Fruit fly (Drosophila melanogaster) whole organism, embryonic: ENCODE measurements around the gene Gss1.

Experiments
- Atf6 ChIP-seq: fragments of 200-800 bp; sonication (Bioruptor generic); IDR thresholded peaks from 2 replicates; pipeline ENCODE4 v1.3.6; 2022; ENCODE audit warnings: missing biosample characterization, missing genetic modification characterization
- BEAF-32 ChIP-seq: fragments of 200-800 bp; sonication (Bioruptor generic); optimal IDR thresholded peaks from 3 replicates; lab custom pipeline; 2017; ENCODE audit warnings: missing biosample characterization, missing genetic modification characterization, mild to moderate bottlenecking, moderate library complexity, missing genetic modification reagents
- CG10654 ChIP-seq: fragments of 200-800 bp; sonication (Bioruptor generic); optimal IDR thresholded peaks from 2 replicates; lab custom pipeline; 2016; ENCODE audit warnings: missing biosample characterization, missing genetic modification characterization
- CG12236 ChIP-seq: fragments of 200-800 bp; sonication (Bioruptor generic); optimal IDR thresholded peaks from 2 replicates; lab custom pipeline; 2016; ENCODE audit warnings: missing biosample characterization, missing genetic modification characterization
- CG13287 ChIP-seq: fragments of 200-800 bp; sonication (Bioruptor generic); IDR thresholded peaks from 2 replicates; pipeline ENCODE4 v1.3.6; 2022; ENCODE audit warnings: missing biosample characterization, missing genetic modification characterization; ENCODE audit not compliant: partially characterized antibody
- CG14441 ChIP-seq: fragments of 200-800 bp; sonication (Bioruptor generic); IDR thresholded peaks from 2 replicates; pipeline ENCODE4 v1.3.6; 2022; ENCODE audit warnings: missing biosample characterization, missing genetic modification characterization
- CG17186 ChIP-seq: fragments of 200-800 bp; sonication (Bioruptor generic); optimal IDR thresholded peaks from 3 replicates; lab custom pipeline; 2017; ENCODE audit warnings: missing biosample characterization, missing genetic modification reagents, missing genetic modification characterization
- CG17612 ChIP-seq: fragments of 200-800 bp; sonication (Bioruptor generic); IDR thresholded peaks from 2 replicates; pipeline ENCODE4 v1.3.6; 2022; ENCODE audit warnings: missing biosample characterization, missing genetic modification characterization
- CG30020 ChIP-seq: fragments of 200-800 bp; optimal IDR thresholded peaks from 2 replicates; lab custom pipeline; 2019; ENCODE audit warnings: missing biosample characterization, mild to moderate bottlenecking, missing genetic modification characterization, moderate library complexity
- CG32767 ChIP-seq: fragments of 200-800 bp; sonication (Bioruptor generic); IDR thresholded peaks from 2 replicates; pipeline ENCODE4 v1.3.6; 2022; ENCODE audit warnings: missing biosample characterization, missing genetic modification characterization
- CG3995 ChIP-seq: fragments of 200-800 bp; sonication (Bioruptor generic); optimal IDR thresholded peaks from 3 replicates; lab custom pipeline; 2016; ENCODE audit warnings: missing biosample characterization, missing genetic modification characterization
- CG4404 ChIP-seq: fragments of 200-800 bp; sonication (Bioruptor generic); IDR thresholded peaks from 2 replicates; pipeline ENCODE4 v1.3.6; 2022; ENCODE audit warnings: missing biosample characterization, missing genetic modification characterization
- CG4424 ChIP-seq: fragments of 200-800 bp; sonication (Bioruptor generic); optimal IDR thresholded peaks from 3 replicates; lab custom pipeline; 2016; ENCODE audit warnings: missing biosample characterization, missing genetic modification characterization
- CG4730 ChIP-seq: fragments of 200-800 bp; sonication (Bioruptor generic); IDR thresholded peaks from 2 replicates; pipeline ENCODE4 v1.3.6; 2022; ENCODE audit warnings: missing biosample characterization, missing genetic modification characterization
- CG5245 ChIP-seq: fragments of 200-800 bp; sonication (Bioruptor generic); optimal IDR thresholded peaks from 3 replicates; lab custom pipeline; 2016; ENCODE audit warnings: missing biosample characterization, missing genetic modification characterization
- CG6175 ChIP-seq: fragments of 200-800 bp; sonication (Bioruptor generic); IDR thresholded peaks from 3 replicates; pipeline ENCODE4 v1.3.6; 2022; ENCODE audit warnings: missing biosample characterization, missing genetic modification characterization
- CG6272 ChIP-seq: fragments of 200-800 bp; sonication (Bioruptor generic); IDR thresholded peaks from 2 replicates; pipeline ENCODE4 v1.3.6; 2022; ENCODE audit warnings: missing biosample characterization, missing genetic modification characterization
- CG8281 ChIP-seq: fragments of 200-800 bp; sonication (Bioruptor generic); optimal IDR thresholded peaks from 2 replicates; lab custom pipeline; 2018; ENCODE audit warnings: missing biosample characterization, mild to moderate bottlenecking, missing genetic modification characterization, moderate library complexity
- CG8924 ChIP-seq: fragments of 200-800 bp; optimal IDR thresholded peaks from 3 replicates; lab custom pipeline; 2019; ENCODE audit warnings: missing biosample characterization, mild to moderate bottlenecking, missing genetic modification characterization, moderate library complexity
- CG8944 ChIP-seq: fragments of 200-800 bp; sonication (Bioruptor generic); optimal IDR thresholded peaks from 3 replicates; lab custom pipeline; 2016; ENCODE audit warnings: missing biosample characterization, missing genetic modification characterization
- CG9215 ChIP-seq: fragments of 200-800 bp; sonication (Bioruptor generic); IDR thresholded peaks from 2 replicates; pipeline ENCODE4 v1.3.6; 2022; ENCODE audit warnings: missing biosample characterization, missing genetic modification characterization
- CG9932 ChIP-seq: fragments of 200-800 bp; sonication (Bioruptor generic); IDR thresholded peaks from 2 replicates; pipeline ENCODE4 v1.3.6; 2022; ENCODE audit warnings: missing biosample characterization, missing genetic modification characterization
- CTCF ChIP-seq: fragments of 200-800 bp; sonication (Bioruptor generic); optimal IDR thresholded peaks from 2 replicates; lab custom pipeline; 2017; ENCODE audit warnings: missing biosample characterization, mild to moderate bottlenecking, missing genetic modification characterization, moderate library complexity
- Dbx ChIP-seq: fragments of 200-800 bp; sonication (Bioruptor generic); IDR thresholded peaks from 3 replicates; pipeline ENCODE4 v1.3.6; 2022; ENCODE audit warnings: missing biosample characterization, missing genetic modification characterization
- MTF-1 ChIP-seq: fragments of 200-800 bp; sonication (Bioruptor generic); optimal IDR thresholded peaks from 2 replicates; lab custom pipeline; 2018; ENCODE audit warnings: missing biosample characterization, mild to moderate bottlenecking, missing genetic modification characterization, borderline replicate concordance
- Meics ChIP-seq: fragments of 200-800 bp; sonication (Bioruptor generic); optimal IDR thresholded peaks from 2 replicates; lab custom pipeline; 2017; ENCODE audit warnings: missing biosample characterization, mild to moderate bottlenecking, missing genetic modification characterization
- Myb ChIP-seq: fragments of 200-800 bp; sonication (Bioruptor generic); optimal IDR thresholded peaks from 2 replicates; lab custom pipeline; 2016; ENCODE audit warnings: missing biosample characterization, missing genetic modification characterization
- Optix ChIP-seq: fragments of 200-800 bp; sonication (Bioruptor generic); IDR thresholded peaks from 3 replicates; pipeline ENCODE4 v1.3.6; 2022; ENCODE audit warnings: missing biosample characterization, missing genetic modification characterization
- ac ChIP-seq: fragments of 200-800 bp; sonication (Bioruptor generic); optimal IDR thresholded peaks from 3 replicates; lab custom pipeline; 2017; ENCODE audit warnings: missing biosample characterization, mild to moderate bottlenecking, missing genetic modification characterization
- bsh ChIP-seq, 2 experiments: fragments of 200-800 bp; sonication (Bioruptor generic); optimal IDR thresholded peaks; 2 replicates each; lab custom pipeline; 2017 to 2018; ENCODE audit warnings: mild to moderate bottlenecking in 2 of 2, missing biosample characterization in 2 of 2, missing genetic modification characterization in 2 of 2, moderate library complexity in 1 of 2
- cad ChIP-seq: fragments of >200 bp; optimal IDR thresholded peaks from 2 replicates; lab custom pipeline; 2017; ENCODE audit warnings: missing biosample characterization, missing genetic modification characterization
- corto ChIP-seq: fragments of 200-800 bp; sonication (Bioruptor generic); optimal IDR thresholded peaks from 2 replicates; lab custom pipeline; 2016; ENCODE audit warnings: missing biosample characterization, mild to moderate bottlenecking, missing genetic modification characterization, moderate library complexity
- dpn ChIP-seq, 2 experiments: fragments of 200-800 bp; sonication (Bioruptor generic); optimal IDR thresholded peaks; 3 replicates each; lab custom pipeline; 2016; ENCODE audit warnings: missing biosample characterization in 2 of 2, missing genetic modification characterization in 2 of 2
- dysf ChIP-seq: fragments of 200-800 bp; sonication (Bioruptor generic); IDR thresholded peaks from 3 replicates; pipeline ENCODE4 v1.3.6; 2022; ENCODE audit warnings: missing biosample characterization, missing genetic modification characterization
- eve ChIP-seq, 2 experiments: fragments of >200 bp; optimal IDR thresholded peaks; 2 replicates each; lab custom pipeline; 2017; ENCODE audit warnings: missing biosample characterization in 2 of 2, missing genetic modification characterization in 2 of 2
- fru ChIP-seq: fragments of >200 bp; optimal IDR thresholded peaks from 2 replicates; lab custom pipeline; 2017
- gsb ChIP-seq: fragments of 200-800 bp; sonication (Bioruptor generic); IDR thresholded peaks from 2 replicates; pipeline ENCODE4 v1.3.6; 2022; ENCODE audit warnings: missing biosample characterization, missing genetic modification characterization
- hth ChIP-seq: fragments of >200 bp; optimal IDR thresholded peaks from 2 replicates; lab custom pipeline; 2017; ENCODE audit warnings: inconsistent platforms
- lov ChIP-seq, 2 experiments: fragments of 200-800 bp in 1 of 2; fragments of >200 bp in 1 of 2; sonication (Bioruptor generic) in 1 of 2; IDR thresholded peaks in 1 of 2; optimal IDR thresholded peaks in 1 of 2; 2 replicates in 1 of 2; 3 replicates in 1 of 2; pipeline versions ENCODE4 v1.3.6 to Lab custom; 2017 to 2022; ENCODE audit warnings: missing biosample characterization in 1 of 2, missing genetic modification characterization in 1 of 2
- onecut ChIP-seq: fragments of 200-800 bp; sonication (Bioruptor generic); IDR thresholded peaks from 2 replicates; pipeline ENCODE4 v1.3.6; 2022; ENCODE audit warnings: missing biosample characterization, missing genetic modification characterization
- peb ChIP-seq: fragments of 200-800 bp; sonication (Bioruptor generic); IDR thresholded peaks from 2 replicates; pipeline ENCODE4 v1.3.6; 2022; ENCODE audit warnings: missing biosample characterization, missing genetic modification characterization
- prd ChIP-seq, 3 experiments: fragments of >200 bp in 2 of 3; fragments of 200-800 bp in 1 of 3; sonication (Bioruptor generic) in 1 of 3; optimal IDR thresholded peaks in 2 of 3; IDR thresholded peaks in 1 of 3; 2 replicates in 2 of 3; 3 replicates in 1 of 3; pipeline versions ENCODE4 v1.3.6 to Lab custom; 2017 to 2022; ENCODE audit warnings: missing biosample characterization in 1 of 3, missing genetic modification characterization in 1 of 3
- pum ChIP-seq: fragments of 200-800 bp; sonication (Bioruptor generic); optimal IDR thresholded peaks from 2 replicates; lab custom pipeline; 2016; ENCODE audit warnings: missing biosample characterization, missing genetic modification characterization
- pzg ChIP-seq: fragments of 200-800 bp; sonication (Bioruptor generic); optimal IDR thresholded peaks from 3 replicates; lab custom pipeline; 2018; ENCODE audit warnings: missing biosample characterization, mild to moderate bottlenecking, missing genetic modification characterization, moderate library complexity
- ro ChIP-seq: fragments of 200-800 bp; sonication (Bioruptor generic); IDR thresholded peaks from 2 replicates; pipeline ENCODE4 v1.3.6; 2022; ENCODE audit warnings: missing biosample characterization, missing genetic modification characterization
- scrt ChIP-seq: fragments of 200-800 bp; sonication (Bioruptor generic); optimal IDR thresholded peaks from 2 replicates; lab custom pipeline; 2018; ENCODE audit warnings: missing biosample characterization, mild to moderate bottlenecking, missing genetic modification characterization, moderate library complexity
- sim ChIP-seq: fragments of 200-800 bp; sonication (Bioruptor generic); IDR thresholded peaks from 2 replicates; pipeline ENCODE4 v1.3.6; 2022; ENCODE audit warnings: missing biosample characterization, missing genetic modification characterization
- tna ChIP-seq: fragments of 200-800 bp; sonication (Bioruptor generic); IDR thresholded peaks from 2 replicates; pipeline ENCODE4 v1.3.6; 2022; ENCODE audit warnings: missing biosample characterization, missing genetic modification characterization; ENCODE audit not compliant: partially characterized antibody
- tup ChIP-seq: fragments of 200-800 bp; sonication (Bioruptor generic); optimal IDR thresholded peaks from 2 replicates; lab custom pipeline; 2016; ENCODE audit warnings: missing biosample characterization, mild to moderate bottlenecking, missing genetic modification characterization, moderate library complexity
- unc-4 ChIP-seq: fragments of 200-800 bp; sonication (Bioruptor generic); IDR thresholded peaks from 2 replicates; pipeline ENCODE4 v1.3.6; 2022; ENCODE audit warnings: missing biosample characterization, missing genetic modification characterization; ENCODE audit not compliant: partially characterized antibody

The Gss1 gene

dm6 chrX:17856458-17857277, 32.7 kb upstream of the Gss1 start, which contains the start of gene Srx (continued):
- no peak for TF ChIP-seq CG6272 (GFP tag; lab: Robert Waterston, UW)
- TF ChIP-seq CG5245 (GFP tag; lab: Kevin White, UChicago): no peak
- TF ChIP-seq MTF-1 (GFP tag; lab: Kevin White, UChicago): no peak
- peak; percentile 81 for TF ChIP-seq Myb
- no peak for TF ChIP-seq sim (GFP tag; lab: Robert Waterston, UW)
- no peak for TF ChIP-seq Dbx (GFP tag; lab: Robert Waterston, UW)
- no peak for TF ChIP-seq CG32767
- peak; percentile 14; the same call in 1 of the 2 replicates for TF ChIP-seq CG13287
- no peak for TF ChIP-seq CG8281 (tag; lab: Kevin White, UChicago)
- TF ChIP-seq CG9215: peak; percentile 37; the same call in 1 of the 2 replicates
- TF ChIP-seq tna (GFP tag; lab: Robert Waterston, UW): no peak
- TF ChIP-seq BEAF-32 (GFP tag; lab: Kevin White, UChicago): peak; percentile 42
- no peak for TF ChIP-seq ro (GFP tag; lab: Robert Waterston, UW)
- TF ChIP-seq CG17186 (GFP tag; lab: Kevin White, UChicago): peak; percentile 1
- TF ChIP-seq CG17612 (GFP tag; lab: Robert Waterston, UW): no peak
- TF ChIP-seq CG14441 (GFP tag; lab: Robert Waterston, UW): 0 out of 2 replicates have a peak, but pooled peaks have one; percentile 33
- TF ChIP-seq bsh (GFP tag; optimal IDR thresholded peaks at IDR 0.05; lab: Kevin White, UChicago): peak in 1 of 2 experiments; percentile 13
- no peak for TF ChIP-seq corto
- TF ChIP-seq CG4730: no peak
- TF ChIP-seq prd (optimal IDR thresholded peaks at IDR 0.05; lab: Kevin White, UChicago): no peak
- no peak for TF ChIP-seq prd (GFP tag; IDR thresholded peaks at IDR 0.05; lab: Robert Waterston, UW)
- TF ChIP-seq dysf (GFP tag; lab: Robert Waterston, UW): no peak
- no peak for TF ChIP-seq CG4424 (GFP tag; lab: Kevin White, UChicago)
- TF ChIP-seq peb (GFP tag; lab: Robert Waterston, UW): no peak
- TF ChIP-seq CG12236 (GFP tag; lab: Kevin White, UChicago): no peak
- TF ChIP-seq pzg (GFP tag; lab: Kevin White, UChicago): peak; percentile 52
- no peak for TF ChIP-seq CG4404 (GFP tag; lab: Robert Waterston, UW)
- TF ChIP-seq unc-4 (GFP tag; lab: Robert Waterston, UW): no peak
- no peak for TF ChIP-seq CG30020 (tag; lab: Kevin White, UChicago)
- peak in 1 of 2 experiments; percentile 33 for TF ChIP-seq dpn (GFP tag; optimal IDR thresholded peaks at IDR 0.05; lab: Kevin White, UChicago)
- no peak for TF ChIP-seq gsb (GFP tag; lab: Robert Waterston, UW)
- no peak for TF ChIP-seq onecut (GFP tag; lab: Robert Waterston, UW)
- TF ChIP-seq Atf6 (GFP tag; lab: Robert Waterston, UW): no peak
- TF ChIP-seq eve (GFP tag; optimal IDR thresholded peaks at IDR 0.05; lab: Kevin White, UChicago): no peak
- no peak for TF ChIP-seq fru (lab: Kevin White, UChicago)
- no peak for TF ChIP-seq CG3995 (GFP tag; lab: Kevin White, UChicago)
- TF ChIP-seq CG8924 (tag; lab: Kevin White, UChicago): no peak
- TF ChIP-seq Meics (GFP tag; lab: Kevin White, UChicago): peak; percentile 4
- TF ChIP-seq CG8944: no peak
- no peak for TF ChIP-seq hth (lab: Kevin White, UChicago)
- TF ChIP-seq tup: no peak
- no peak; the same call in 2 of the 3 replicates for TF ChIP-seq CG6175 (GFP tag; lab: Robert Waterston, UW)
- no peak for TF ChIP-seq CTCF (GFP tag; lab: Kevin White, UChicago)
- TF ChIP-seq CG10654 (GFP tag; lab: Kevin White, UChicago): no peak
- no peak for TF ChIP-seq ac (GFP tag; lab: Kevin White, UChicago)
- TF ChIP-seq Optix (GFP tag; lab: Robert Waterston, UW): no peak
- no peak for TF ChIP-seq cad (GFP tag; lab: Kevin White, UChicago)
- TF ChIP-seq CG9932 (GFP tag; lab: Robert Waterston, UW): 0 out of 2 replicates have a peak, but pooled peaks have one; percentile 17
- no peak for TF ChIP-seq lov (optimal IDR thresholded peaks at IDR 0.05; lab: Kevin White, UChicago)
- no peak for TF ChIP-seq lov (GFP tag; IDR thresholded peaks at IDR 0.05; lab: Robert Waterston, UW)
- no peak for TF ChIP-seq scrt (GFP tag; lab: Kevin White, UChicago)
- no peak for TF ChIP-seq pum (GFP tag; lab: Kevin White, UChicago)
